Worm (Caenorhabditis elegans) whole organism, young adult: ENCODE measurements around the gene mrp-5.
"Not testable (repeated sequence)": the region's sequence is repeated elsewhere in the genome, so short reads cannot be mapped to it uniquely, and the experiment has no call there.

Source experiments
- B0336.3 ChIP-seq: fragments of 200-800 bp; sonication (Bioruptor generic); IDR thresholded peaks from 2 replicates; pipeline ENCODE4 v1.3.6; 2022; ENCODE audit warnings: missing genetic modification characterization, missing compliant biosample characterization
- F33H1.4 ChIP-seq: fragments of 200-800 bp; sonication (Bioruptor generic); IDR thresholded peaks from 2 replicates; pipeline ENCODE4 v1.3.6; 2022; ENCODE audit warnings: missing genetic modification reagents, missing genetic modification characterization, missing compliant biosample characterization
- F37B4.10 ChIP-seq: fragments of 200-800 bp; sonication (Bioruptor generic); IDR thresholded peaks from 2 replicates; pipeline ENCODE4 v1.3.6; 2022; ENCODE audit warnings: missing genetic modification characterization, missing compliant biosample characterization
- F39B2.1 ChIP-seq: fragments of 200-800 bp; sonication (Bioruptor generic); IDR thresholded peaks from 2 replicates; pipeline ENCODE4 v1.3.6; 2022; ENCODE audit warnings: missing genetic modification reagents, missing genetic modification characterization, missing compliant biosample characterization
- T07F8.4 ChIP-seq: sonication (generic microtip); optimal IDR thresholded peaks from 2 replicates; lab custom pipeline; 2016; ENCODE audit warnings: mild to moderate bottlenecking, missing genetic modification characterization, moderate library complexity, missing compliant biosample characterization
- T26A5.8 ChIP-seq: sonication (generic microtip); optimal IDR thresholded peaks from 2 replicates; lab custom pipeline; 2016; ENCODE audit warnings: missing genetic modification characterization, missing compliant biosample characterization
- Y53G8AR.9 ChIP-seq: fragments of 200-800 bp; sonication (Bioruptor generic); conservative IDR thresholded peaks from 2 replicates; pipeline ENCODE4 v1.3.6; 2022; ENCODE audit warnings: missing genetic modification reagents, missing genetic modification characterization, missing compliant biosample characterization
- Y67H2A.10 ChIP-seq: fragments of 200-800 bp; sonication (Bioruptor generic); conservative IDR thresholded peaks from 2 replicates; pipeline ENCODE4 v1.3.6; 2022; ENCODE audit warnings: missing genetic modification reagents, missing genetic modification characterization, missing compliant biosample characterization
- attf-3 ChIP-seq: fragments of 200-800 bp; sonication (Bioruptor generic); conservative IDR thresholded peaks from 2 replicates; pipeline ENCODE4 v1.3.6; 2022; ENCODE audit warnings: missing genetic modification reagents, missing genetic modification characterization, missing compliant biosample characterization
- attf-5 ChIP-seq: fragments of 200-800 bp; sonication (Bioruptor generic); optimal IDR thresholded peaks from 2 replicates; lab custom pipeline; 2018; ENCODE audit warnings: mild to moderate bottlenecking, missing genetic modification characterization, missing compliant biosample characterization
- bed-2 ChIP-seq: fragments of 200-800 bp; sonication (Bioruptor generic); IDR thresholded peaks from 2 replicates; pipeline ENCODE4 v1.3.6; 2022; ENCODE audit warnings: missing genetic modification reagents, missing genetic modification characterization, missing compliant biosample characterization
- cebp-1 ChIP-seq, 2 experiments: fragments of 200-800 bp in 1 of 2; sonication (Bioruptor generic) in 1 of 2; sonication (generic microtip) in 1 of 2; IDR thresholded peaks in 1 of 2; optimal IDR thresholded peaks in 1 of 2; 2 replicates each; pipeline versions ENCODE4 v1.3.6 to Lab custom; 2017 to 2022; ENCODE audit warnings: missing compliant biosample characterization in 2 of 2, missing genetic modification characterization in 2 of 2, mild to moderate bottlenecking in 1 of 2, missing genetic modification reagents in 1 of 2, moderate library complexity in 1 of 2
- cebp-2 ChIP-seq: fragments of 200-800 bp; sonication (Bioruptor generic); IDR thresholded peaks from 2 replicates; pipeline ENCODE4 v1.3.6; 2022; ENCODE audit warnings: missing genetic modification characterization, missing compliant biosample characterization
- ceh-100 ChIP-seq: fragments of 200-800 bp; sonication (Bioruptor generic); IDR thresholded peaks from 2 replicates; pipeline ENCODE4 v1.3.6; 2022; ENCODE audit warnings: missing genetic modification reagents, missing genetic modification characterization, missing compliant biosample characterization
- die-1 ChIP-seq: sonication (generic microtip); optimal IDR thresholded peaks from 2 replicates; lab custom pipeline; 2016; ENCODE audit warnings: missing genotype, mild to moderate bottlenecking, missing genetic modification characterization, missing compliant biosample characterization
- egl-18 ChIP-seq: fragments of 200-800 bp; sonication (Bioruptor generic); IDR thresholded peaks from 2 replicates; pipeline ENCODE4 v1.3.6; 2022; ENCODE audit warnings: missing genetic modification reagents, missing genetic modification characterization, missing compliant biosample characterization
- egrh-3 ChIP-seq: fragments of 200-800 bp; sonication (Bioruptor generic); IDR thresholded peaks from 2 replicates; pipeline ENCODE4 v1.3.6; 2022; ENCODE audit warnings: missing genetic modification reagents, missing genetic modification characterization, missing compliant biosample characterization
- ets-4 ChIP-seq: fragments of 200-800 bp; sonication (Bioruptor generic); optimal IDR thresholded peaks from 2 replicates; lab custom pipeline; 2018; ENCODE audit warnings: mild to moderate bottlenecking, missing genetic modification characterization, missing compliant biosample characterization
- hlh-12 ChIP-seq: sonication (generic microtip); optimal IDR thresholded peaks from 2 replicates; lab custom pipeline; 2016; ENCODE audit warnings: missing genetic modification characterization, missing compliant biosample characterization
- hlh-26 ChIP-seq: fragments of 200-800 bp; sonication (Bioruptor generic); conservative IDR thresholded peaks from 2 replicates; pipeline ENCODE4 v1.3.6; 2022; ENCODE audit warnings: missing genetic modification reagents, missing genetic modification characterization, missing compliant biosample characterization
- lag-1 ChIP-seq: fragments of 200-800 bp; sonication (Bioruptor generic); IDR thresholded peaks from 2 replicates; pipeline ENCODE4 v1.3.6; 2022; ENCODE audit warnings: missing genetic modification reagents, missing genetic modification characterization, missing compliant biosample characterization
- let-607 ChIP-seq, 2 experiments: fragments of 200-800 bp in 1 of 2; sonication (Bioruptor generic) in 1 of 2; sonication (generic microtip) in 1 of 2; optimal IDR thresholded peaks; 2 replicates each; lab custom pipeline; 2016 to 2018; ENCODE audit warnings: mild to moderate bottlenecking in 2 of 2, missing compliant biosample characterization in 2 of 2, missing genetic modification characterization in 2 of 2, moderate library complexity in 2 of 2, missing genotype in 1 of 2
- lin-54 ChIP-seq: fragments of 200-800 bp; sonication (Bioruptor generic); optimal IDR thresholded peaks from 2 replicates; lab custom pipeline; 2018; ENCODE audit warnings: mild to moderate bottlenecking, missing genetic modification characterization, missing compliant biosample characterization
- lsl-1 ChIP-seq: fragments of 200-800 bp; sonication (Bioruptor generic); optimal IDR thresholded peaks from 2 replicates; lab custom pipeline; 2018; ENCODE audit warnings: mild to moderate bottlenecking, missing genetic modification characterization, moderate library complexity, missing compliant biosample characterization
- madf-6 ChIP-seq: fragments of 200-800 bp; sonication (Bioruptor generic); IDR thresholded peaks from 2 replicates; pipeline ENCODE4 v1.3.6; 2022; ENCODE audit warnings: missing genetic modification reagents, missing genetic modification characterization, missing compliant biosample characterization
- mcd-1 ChIP-seq: fragments of 200-800 bp; sonication (Bioruptor generic); IDR thresholded peaks from 2 replicates; pipeline ENCODE4 v1.3.6; 2022; ENCODE audit warnings: missing genetic modification reagents, missing genetic modification characterization, missing compliant biosample characterization
- mxl-1 ChIP-seq: sonication (generic microtip); optimal IDR thresholded peaks from 2 replicates; lab custom pipeline; 2016; ENCODE audit warnings: missing genetic modification characterization, missing compliant biosample characterization
- nfya-2 ChIP-seq: fragments of 200-800 bp; sonication (Bioruptor generic); IDR thresholded peaks from 2 replicates; pipeline ENCODE4 v1.3.6; 2022; ENCODE audit warnings: missing genetic modification reagents, missing genetic modification characterization, missing compliant biosample characterization
- nhr-120 ChIP-seq: fragments of 200-800 bp; sonication (Bioruptor generic); IDR thresholded peaks from 2 replicates; pipeline ENCODE4 v1.3.6; 2022; ENCODE audit warnings: missing genetic modification characterization, missing compliant biosample characterization
- nhr-179 ChIP-seq: sonication (generic microtip); optimal IDR thresholded peaks from 2 replicates; lab custom pipeline; 2016; ENCODE audit warnings: mild to moderate bottlenecking, missing genetic modification characterization, missing compliant biosample characterization
- nhr-80 ChIP-seq: sonication (generic microtip); optimal IDR thresholded peaks from 2 replicates; lab custom pipeline; 2016; ENCODE audit warnings: missing genetic modification characterization, missing compliant biosample characterization
- sea-2 ChIP-seq: fragments of 200-800 bp; sonication (Bioruptor generic); IDR thresholded peaks from 2 replicates; pipeline ENCODE4 v1.3.6; 2022; ENCODE audit warnings: missing genetic modification characterization, missing compliant biosample characterization
- sptf-2 ChIP-seq: fragments of 200-800 bp; sonication (Bioruptor generic); optimal IDR thresholded peaks from 2 replicates; lab custom pipeline; 2018; ENCODE audit warnings: mild to moderate bottlenecking, missing genetic modification characterization, missing compliant biosample characterization
- unc-62 ChIP-seq: fragments of 150-350 bp; optimal IDR thresholded peaks from 2 replicates; lab custom pipeline; 2014; ENCODE audit warnings: missing biosample characterization, missing genetic modification reagents, missing genetic modification characterization
- zfh-2 ChIP-seq: fragments of 200-800 bp; sonication (Bioruptor generic); conservative IDR thresholded peaks from 2 replicates; pipeline ENCODE4 v1.3.6; 2022; ENCODE audit warnings: missing genetic modification reagents, missing genetic modification characterization, missing compliant biosample characterization
- ztf-28 ChIP-seq: fragments of 200-800 bp; sonication (Bioruptor generic); IDR thresholded peaks from 2 replicates; pipeline ENCODE4 v1.3.6; 2022; ENCODE audit warnings: missing genetic modification reagents, missing genetic modification characterization, missing compliant biosample characterization

mrp-5 gene

ce11 chrX:14970221-14970801, 24.2 kb upstream of the mrp-5 start, which contains the start of the genes flwr-1 and tbc-1:
Gene flwr-1 (minus strand): TSS chrX:14970271.
Gene tbc-1 (plus strand): TSS chrX:14970751.
- TF ChIP-seq attf-3 (GFP tag; lab: Robert Waterston, UW): peak; percentile 90
- TF ChIP-seq Y53G8AR.9 (GFP tag; lab: Robert Waterston, UW): no peak
- no peak for TF ChIP-seq lag-1 (GFP tag; lab: Robert Waterston, UW)
- TF ChIP-seq egl-18 (GFP tag; lab: Robert Waterston, UW): no peak
- TF ChIP-seq ceh-100 (GFP tag; lab: Robert Waterston, UW): no peak
- TF ChIP-seq mcd-1 (GFP tag; lab: Robert Waterston, UW): 0 out of 2 replicates have a peak, but pooled peaks have one; percentile 8
- TF ChIP-seq Y67H2A.10 (GFP tag; lab: Robert Waterston, UW): no peak
- peak; percentile 90 to 92 for TF ChIP-seq let-607 (tag; optimal IDR thresholded peaks at IDR 0.05; lab: Kevin White, UChicago)
- TF ChIP-seq nhr-80 (tag; lab: Kevin White, UChicago): peak; percentile 58
- no peak for TF ChIP-seq hlh-12
- TF ChIP-seq madf-6 (GFP tag; lab: Robert Waterston, UW): no peak
- no peak for TF ChIP-seq cebp-1 (GFP tag; IDR thresholded peaks at IDR 0.05; lab: Robert Waterston, UW)
- peak; percentile 38 for TF ChIP-seq cebp-1 (tag; optimal IDR thresholded peaks at IDR 0.05; lab: Kevin White, UChicago)
- peak; percentile 35 for TF ChIP-seq attf-5
- no peak for TF ChIP-seq B0336.3 (GFP tag; lab: Robert Waterston, UW)
- TF ChIP-seq zfh-2: peak; percentile 36; the same call in 1 of the 2 replicates
- TF ChIP-seq die-1 (tag; lab: Kevin White, UChicago): no peak

- TF ChIP-seq ztf-28 (GFP tag; lab: Robert Waterston, UW) (no peak), let-607 (tag; optimal IDR thresholded peaks at IDR 0.05; lab: Kevin White, UChicago) (peak in 1 of 2 experiments; percentile 18), mxl-1 (no peak), cebp-1 (GFP tag; IDR thresholded peaks at IDR 0.05; lab: Robert Waterston, UW) (no peak), cebp-1 (tag; optimal IDR thresholded peaks at IDR 0.05; lab: Kevin White, UChicago) (no peak), lin-54 (GFP tag; lab: Kevin White, UChicago) (no peak), nhr-80 (tag; lab: Kevin White, UChicago) (peak; percentile 73), attf-3 (GFP tag; lab: Robert Waterston, UW) (no peak), T07F8.4 (tag; lab: Kevin White, UChicago) (no peak), egl-18 (GFP tag; lab: Robert Waterston, UW) (no peak), unc-62 (no peak), nhr-179 (no peak), Y53G8AR.9 (GFP tag; lab: Robert Waterston, UW) (0 out of 2 replicates have a peak, but pooled peaks have one; percentile 39), egrh-3 (GFP tag; lab: Robert Waterston, UW) (no peak), sea-2 (no peak), hlh-26 (GFP tag; lab: Robert Waterston, UW) (no peak), sptf-2 (GFP tag; lab: Kevin White, UChicago) (no peak), T26A5.8 (tag; lab: Kevin White, UChicago) (no peak)
Observed at ce11 chrX:14969615-14970014, 23.5 kb upstream of the mrp-5 start.

- not testable (repeated sequence) for TF ChIP-seq ets-4 (GFP tag; lab: Kevin White, UChicago); F39B2.1; lag-1 (GFP tag; lab: Robert Waterston, UW)
Observed at ce11 chrX:14966515-14966914, 20.4 kb upstream of the mrp-5 start, which contains the start of gene F20D1.22. Gene F20D1.22 (plus strand): TSS chrX:14966815.

ce11 chrX:14965761-14966160, 19.6 kb upstream of the mrp-5 start, which contains the start of gene F45B8.5:
Gene F45B8.5 (plus strand): TSS chrX:14966061.
- TF ChIP-seq nfya-2 (no peak), F37B4.10 (GFP tag; lab: Robert Waterston, UW) (no peak), bed-2 (no peak), lsl-1 (no peak), cebp-2 (GFP tag; lab: Robert Waterston, UW) (no peak), F33H1.4 (no peak), nhr-120 (GFP tag; lab: Robert Waterston, UW) (no peak)
